Worm (Caenorhabditis elegans) whole organism, mixed stage, embryonic: Measurements from ENCODE around the gene try-5.

ENCODE experiments used
- M03D4.4 ChIP-seq: sonication (generic microtip); optimal IDR thresholded peaks from 2 replicates; lab custom pipeline; 2017; ENCODE audit warnings: mild to moderate bottlenecking, missing genetic modification characterization, missing compliant biosample characterization
- lsy-2 ChIP-seq: fragments of 150-350 bp; optimal IDR thresholded peaks from 2 replicates; lab custom pipeline; 2014; ENCODE audit warnings: missing biosample characterization, missing genetic modification characterization
- mab-5 ChIP-seq: fragments of 150-350 bp; optimal IDR thresholded peaks from 2 replicates; lab custom pipeline; 2014; ENCODE audit warnings: missing biosample characterization, missing genetic modification characterization
- nhr-237 ChIP-seq: fragments of 150-350 bp; optimal IDR thresholded peaks from 2 replicates; lab custom pipeline; 2014; ENCODE audit warnings: missing biosample characterization, missing genetic modification characterization
- nhr-76 ChIP-seq: sonication (generic microtip); optimal IDR thresholded peaks from 2 replicates; lab custom pipeline; 2017; ENCODE audit warnings: missing biosample characterization, missing genetic modification characterization
- sem-2 ChIP-seq: fragments of 200-800 bp; sonication (Bioruptor generic); optimal IDR thresholded peaks from 2 replicates; lab custom pipeline; 2018; ENCODE audit warnings: mild to moderate bottlenecking, missing genetic modification characterization, missing compliant biosample characterization
- unc-62 ChIP-seq: fragments of 150-350 bp; optimal IDR thresholded peaks from 2 replicates; lab custom pipeline; 2014; ENCODE audit warnings: missing biosample characterization, missing genetic modification reagents, missing genetic modification characterization
- ztf-11 ChIP-seq: fragments of 150-350 bp; optimal IDR thresholded peaks from 2 replicates; lab custom pipeline; 2014; ENCODE audit warnings: missing biosample characterization, missing genetic modification characterization

ce11 chrV:9328670-9329069 lies 18.2 kb upstream of the try-5 start, which contains the start of gene K07B1.4:
- no peak for TF ChIP-seq ztf-11 (tag; lab: Kevin White, UChicago)
- no peak for TF ChIP-seq lsy-2 (tag; lab: Kevin White, UChicago)
- no peak for TF ChIP-seq nhr-237
- TF ChIP-seq sem-2 = no peak
- TF ChIP-seq nhr-76 = no peak
- TF ChIP-seq M03D4.4 (tag; lab: Kevin White, UChicago) = no peak
- TF ChIP-seq unc-62 (GFP tag; lab: Kevin White, UChicago) = no peak
- TF ChIP-seq mab-5 (tag; lab: Kevin White, UChicago) = no peak
